Fruit fly (Drosophila melanogaster) whole organism, embryonic: ENCODE results near the gene gcm.

Experiments used
- CG11723 ChIP-seq: fragments of 200-800 bp; sonication (Bioruptor generic); optimal IDR thresholded peaks from 2 replicates; lab custom pipeline; 2017; ENCODE audit warnings: missing biosample characterization, mild to moderate bottlenecking, missing genetic modification characterization
- Hr78 ChIP-seq, 2 experiments: fragments of 200-800 bp in 1 of 2; fragments of >200 bp in 1 of 2; sonication (Bioruptor generic) in 1 of 2; optimal IDR thresholded peaks; 2 replicates each; lab custom pipeline; 2017 to 2019; ENCODE audit warnings: missing biosample characterization in 2 of 2, missing genetic modification characterization in 2 of 2, mild to moderate bottlenecking in 1 of 2, moderate library complexity in 1 of 2
- Lpt ChIP-seq: fragments of >200 bp; optimal IDR thresholded peaks from 2 replicates; lab custom pipeline; 2018; ENCODE audit warnings: missing biosample characterization, missing genetic modification characterization
- Six4 ChIP-seq: fragments of 200-800 bp; sonication (Bioruptor generic); optimal IDR thresholded peaks from 2 replicates; lab custom pipeline; 2016; ENCODE audit warnings: missing biosample characterization, missing genetic modification characterization
- br ChIP-seq: fragments of >200 bp; optimal IDR thresholded peaks from 2 replicates; lab custom pipeline; 2017
- dpn ChIP-seq, 2 experiments: fragments of 200-800 bp; sonication (Bioruptor generic); optimal IDR thresholded peaks; 3 replicates each; lab custom pipeline; 2016; ENCODE audit warnings: missing biosample characterization in 2 of 2, missing genetic modification characterization in 2 of 2
- fd64A ChIP-seq: fragments of 200-800 bp; sonication (Bioruptor generic); optimal IDR thresholded peaks from 3 replicates; lab custom pipeline; 2018; ENCODE audit warnings: missing biosample characterization, mild to moderate bottlenecking, missing genetic modification characterization
- knrl ChIP-seq: fragments of 200-800 bp; sonication (Bioruptor generic); IDR thresholded peaks from 3 replicates; pipeline ENCODE4 v1.3.6; 2022; ENCODE audit warnings: missing biosample characterization, missing genetic modification characterization; ENCODE audit not compliant: partially characterized antibody
- pzg ChIP-seq: fragments of 200-800 bp; sonication (Bioruptor generic); optimal IDR thresholded peaks from 3 replicates; lab custom pipeline; 2018; ENCODE audit warnings: missing biosample characterization, mild to moderate bottlenecking, missing genetic modification characterization, moderate library complexity
- unc-4 ChIP-seq: fragments of 200-800 bp; sonication (Bioruptor generic); IDR thresholded peaks from 2 replicates; pipeline ENCODE4 v1.3.6; 2022; ENCODE audit warnings: missing biosample characterization, missing genetic modification characterization; ENCODE audit not compliant: partially characterized antibody

DNA sequence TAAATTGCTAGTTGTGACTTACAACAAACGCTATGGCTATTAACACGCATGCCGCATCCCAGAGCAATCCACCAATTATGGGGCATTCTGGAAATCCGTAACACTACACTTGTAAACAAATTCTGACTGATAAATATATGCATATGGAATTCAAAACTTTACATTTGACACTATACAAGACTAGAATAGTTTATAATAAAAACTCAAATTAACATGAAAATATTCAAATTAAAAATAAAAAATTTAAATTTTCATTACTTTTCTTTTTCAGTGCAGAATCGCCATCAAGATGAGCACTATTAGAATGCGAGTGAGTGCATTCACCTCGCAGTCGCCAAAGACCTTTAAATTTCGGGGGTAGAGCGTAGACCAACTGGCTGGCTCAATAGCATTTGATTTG lies 4.4 kb upstream of the gcm start:
- TF ChIP-seq CG11723 (GFP tag; lab: Kevin White, UChicago) (no peak), dpn (GFP tag; optimal IDR thresholded peaks at IDR 0.05; lab: Kevin White, UChicago) (no peak), fd64A (no peak), pzg (GFP tag; lab: Kevin White, UChicago) (no peak), Hr78 (GFP tag; optimal IDR thresholded peaks at IDR 0.05; lab: Kevin White, UChicago) (no peak), Six4 (GFP tag; lab: Kevin White, UChicago) (no peak), unc-4 (GFP tag; lab: Robert Waterston, UW) (no peak), Lpt (GFP tag; lab: Kevin White, UChicago) (no peak), knrl (no peak), br (lab: Kevin White, UChicago) (no peak)
